Fruit fly (Drosophila melanogaster) whole organism, prepupa: ENCODE results near the gene Smr.
A peak's percentile ranks its signal among the peaks of the same experiment; 100 is the strongest.

Source experiments
- Blimp-1 ChIP-seq: fragments of 200-800 bp; sonication (Bioruptor generic); optimal IDR thresholded peaks from 3 replicates; lab custom pipeline; 2017; ENCODE audit warnings: missing biosample characterization, missing genetic modification characterization, mild to moderate bottlenecking, moderate library complexity, missing genetic modification reagents
- CG10631 ChIP-seq: fragments of 200-800 bp; sonication (Bioruptor generic); optimal IDR thresholded peaks from 2 replicates; lab custom pipeline; 2016; ENCODE audit warnings: missing biosample characterization, missing genetic modification characterization
- CG10669 ChIP-seq: fragments of 200-800 bp; sonication (Bioruptor generic); optimal IDR thresholded peaks from 3 replicates; lab custom pipeline; 2018; ENCODE audit warnings: missing biosample characterization, mild to moderate bottlenecking, missing genetic modification characterization, moderate library complexity
- CG11294 ChIP-seq: fragments of 200-800 bp; sonication (Bioruptor generic); IDR thresholded peaks from 2 replicates; pipeline ENCODE4 v1.3.6; 2022; ENCODE audit warnings: missing biosample characterization, missing genetic modification characterization
- CG15336 ChIP-seq: fragments of 200-800 bp; sonication (Bioruptor generic); IDR thresholded peaks from 2 replicates; pipeline ENCODE4 v1.3.6; 2022; ENCODE audit warnings: missing biosample characterization, missing genetic modification characterization
- CG1621 ChIP-seq: fragments of 200-800 bp; sonication (Bioruptor generic); optimal IDR thresholded peaks from 3 replicates; lab custom pipeline; 2018; ENCODE audit warnings: missing biosample characterization, mild to moderate bottlenecking, missing genetic modification characterization
- CG3032 ChIP-seq: fragments of 200-800 bp; optimal IDR thresholded peaks from 2 replicates; lab custom pipeline; 2019; ENCODE audit warnings: missing biosample characterization, mild to moderate bottlenecking, missing genetic modification characterization, moderate library complexity
- CG31627 ChIP-seq: fragments of 200-800 bp; sonication (Bioruptor generic); optimal IDR thresholded peaks from 3 replicates; lab custom pipeline; 2016; ENCODE audit warnings: missing biosample characterization, missing genetic modification characterization
- CG34406 ChIP-seq: fragments of 200-800 bp; sonication (Bioruptor generic); optimal IDR thresholded peaks from 3 replicates; lab custom pipeline; 2016; ENCODE audit warnings: missing biosample characterization, missing genetic modification characterization
- CG3919 ChIP-seq: fragments of 200-800 bp; sonication (Bioruptor generic); optimal IDR thresholded peaks from 3 replicates; lab custom pipeline; 2016; ENCODE audit warnings: missing biosample characterization, missing genetic modification characterization
- CG4318 ChIP-seq: fragments of 200-800 bp; sonication (Bioruptor generic); optimal IDR thresholded peaks from 3 replicates; lab custom pipeline; 2017; ENCODE audit warnings: missing biosample characterization, mild to moderate bottlenecking, missing genetic modification characterization
- CG6163 ChIP-seq: fragments of 200-800 bp; sonication (Bioruptor generic); IDR thresholded peaks from 3 replicates; pipeline ENCODE4 v1.3.6; 2022; ENCODE audit warnings: missing biosample characterization, missing genetic modification characterization
- CG6792 ChIP-seq: fragments of 200-800 bp; sonication (Bioruptor generic); optimal IDR thresholded peaks from 3 replicates; lab custom pipeline; 2016; ENCODE audit warnings: missing biosample characterization, missing genetic modification characterization
- CG6808 ChIP-seq: fragments of 200-800 bp; sonication (Bioruptor generic); optimal IDR thresholded peaks from 3 replicates; lab custom pipeline; 2017; ENCODE audit warnings: missing biosample characterization, missing genetic modification characterization, mild to moderate bottlenecking, moderate library complexity, missing genetic modification reagents
- CG6854 ChIP-seq: fragments of 200-800 bp; sonication (Bioruptor generic); optimal IDR thresholded peaks from 2 replicates; lab custom pipeline; 2017; ENCODE audit warnings: missing biosample characterization, mild to moderate bottlenecking, missing genetic modification characterization
- CG7368 ChIP-seq: fragments of 200-800 bp; sonication (Bioruptor generic); optimal IDR thresholded peaks from 3 replicates; lab custom pipeline; 2016; ENCODE audit warnings: missing biosample characterization, missing genetic modification characterization
- CG8119 ChIP-seq: fragments of 200-800 bp; sonication (Bioruptor generic); IDR thresholded peaks from 3 replicates; pipeline ENCODE4 v1.3.6; 2022; ENCODE audit warnings: missing biosample characterization, missing genetic modification characterization
- CG8319 ChIP-seq: fragments of 200-800 bp; sonication (Bioruptor generic); optimal IDR thresholded peaks from 3 replicates; lab custom pipeline; 2016; ENCODE audit warnings: missing biosample characterization, missing genetic modification characterization
- Eip75B ChIP-seq: fragments of 200-800 bp; sonication (Bioruptor generic); optimal IDR thresholded peaks from 3 replicates; lab custom pipeline; 2016; ENCODE audit warnings: missing biosample characterization, missing genetic modification characterization
- Eip93F ChIP-seq: fragments of 200-800 bp; sonication (Bioruptor generic); optimal IDR thresholded peaks from 2 replicates; lab custom pipeline; 2016; ENCODE audit warnings: missing biosample characterization, mild to moderate bottlenecking, missing genetic modification characterization
- Ets96B ChIP-seq: fragments of 200-800 bp; optimal IDR thresholded peaks from 2 replicates; lab custom pipeline; 2019; ENCODE audit warnings: missing biosample characterization, mild to moderate bottlenecking, missing genetic modification characterization, moderate library complexity
- Hr38 ChIP-seq: sonication (Bioruptor generic); optimal IDR thresholded peaks from 2 replicates; lab custom pipeline; 2016; ENCODE audit warnings: missing biosample characterization, missing genetic modification characterization
- Hr39 ChIP-seq: fragments of 200-800 bp; sonication (Bioruptor generic); optimal IDR thresholded peaks from 2 replicates; lab custom pipeline; 2016; ENCODE audit warnings: missing biosample characterization, missing genetic modification characterization
- Hr4 ChIP-seq: fragments of 200-800 bp; sonication (Bioruptor generic); optimal IDR thresholded peaks from 3 replicates; lab custom pipeline; 2016; ENCODE audit warnings: missing biosample characterization, missing genetic modification characterization
- Lpt ChIP-seq: fragments of 200-800 bp; sonication (Bioruptor generic); optimal IDR thresholded peaks from 3 replicates; lab custom pipeline; 2016; ENCODE audit warnings: missing biosample characterization, missing genetic modification characterization
- Met ChIP-seq: fragments of 200-800 bp; sonication (Bioruptor generic); optimal IDR thresholded peaks from 3 replicates; lab custom pipeline; 2016; ENCODE audit warnings: missing biosample characterization, missing genetic modification characterization
- OdsH ChIP-seq: fragments of 200-800 bp; sonication (Bioruptor generic); optimal IDR thresholded peaks from 3 replicates; lab custom pipeline; 2016; ENCODE audit warnings: missing biosample characterization, missing genetic modification characterization
- Sox14 ChIP-seq: fragments of 200-800 bp; sonication (Bioruptor generic); optimal IDR thresholded peaks from 3 replicates; lab custom pipeline; 2016; ENCODE audit warnings: missing biosample characterization, missing genetic modification characterization
- Sox15 ChIP-seq: fragments of 200-800 bp; sonication (Bioruptor generic); optimal IDR thresholded peaks from 3 replicates; lab custom pipeline; 2016; ENCODE audit warnings: missing biosample characterization, missing genetic modification characterization
- achi ChIP-seq: fragments of 200-800 bp; sonication (Bioruptor generic); optimal IDR thresholded peaks from 3 replicates; lab custom pipeline; 2016; ENCODE audit warnings: missing biosample characterization, missing genetic modification characterization
- acj6 ChIP-seq: fragments of 200-800 bp; sonication (Bioruptor generic); optimal IDR thresholded peaks from 3 replicates; lab custom pipeline; 2016; ENCODE audit warnings: missing biosample characterization, missing genetic modification characterization
- cyc ChIP-seq: fragments of 200-800 bp; sonication (Bioruptor generic); optimal IDR thresholded peaks from 3 replicates; lab custom pipeline; 2016; ENCODE audit warnings: missing biosample characterization, missing genetic modification characterization
- dsx ChIP-seq: fragments of 200-800 bp; optimal IDR thresholded peaks from 3 replicates; lab custom pipeline; 2019; ENCODE audit warnings: missing biosample characterization, mild to moderate bottlenecking, missing genetic modification characterization, moderate library complexity; ENCODE audit not compliant: poor library complexity, severe bottlenecking
- eg ChIP-seq: fragments of 200-800 bp; sonication (Bioruptor generic); IDR thresholded peaks from 3 replicates; pipeline ENCODE4 v1.3.6; 2022; ENCODE audit warnings: missing biosample characterization, missing genetic modification characterization
- esn ChIP-seq: fragments of 200-800 bp; sonication (Bioruptor generic); optimal IDR thresholded peaks from 2 replicates; lab custom pipeline; 2016; ENCODE audit warnings: missing biosample characterization, mild to moderate bottlenecking, missing genetic modification characterization, moderate library complexity
- fd59A ChIP-seq: fragments of 200-800 bp; sonication (Bioruptor generic); optimal IDR thresholded peaks from 2 replicates; lab custom pipeline; 2017; ENCODE audit warnings: missing biosample characterization, mild to moderate bottlenecking, missing genetic modification characterization, missing genetic modification reagents
- fd85E ChIP-seq: fragments of 200-800 bp; sonication (Bioruptor generic); optimal IDR thresholded peaks from 3 replicates; lab custom pipeline; 2016; ENCODE audit warnings: missing biosample characterization, missing genetic modification characterization
- net ChIP-seq: fragments of 200-800 bp; sonication (Bioruptor generic); optimal IDR thresholded peaks from 3 replicates; lab custom pipeline; 2016; ENCODE audit warnings: missing biosample characterization, missing genetic modification characterization
- pdm3 ChIP-seq: fragments of 200-800 bp; sonication (Bioruptor generic); optimal IDR thresholded peaks from 3 replicates; lab custom pipeline; 2016; ENCODE audit warnings: missing biosample characterization, missing genetic modification characterization
- spab ChIP-seq: fragments of 200-800 bp; sonication (Bioruptor generic); optimal IDR thresholded peaks from 2 replicates; lab custom pipeline; 2017; ENCODE audit warnings: missing biosample characterization, mild to moderate bottlenecking, missing genetic modification characterization, missing genetic modification reagents
- ss ChIP-seq, 2 experiments: fragments of 200-800 bp; sonication (Bioruptor generic); optimal IDR thresholded peaks; 2 replicates in 1 of 2; 3 replicates in 1 of 2; lab custom pipeline; 2017 to 2018; ENCODE audit warnings: mild to moderate bottlenecking in 2 of 2, missing biosample characterization in 2 of 2, missing genetic modification characterization in 2 of 2, moderate library complexity in 1 of 2
- topi ChIP-seq: fragments of 200-800 bp; sonication (Bioruptor generic); optimal IDR thresholded peaks from 3 replicates; lab custom pipeline; 2016; ENCODE audit warnings: missing biosample characterization, missing genetic modification characterization

The Smr gene

DNA sequence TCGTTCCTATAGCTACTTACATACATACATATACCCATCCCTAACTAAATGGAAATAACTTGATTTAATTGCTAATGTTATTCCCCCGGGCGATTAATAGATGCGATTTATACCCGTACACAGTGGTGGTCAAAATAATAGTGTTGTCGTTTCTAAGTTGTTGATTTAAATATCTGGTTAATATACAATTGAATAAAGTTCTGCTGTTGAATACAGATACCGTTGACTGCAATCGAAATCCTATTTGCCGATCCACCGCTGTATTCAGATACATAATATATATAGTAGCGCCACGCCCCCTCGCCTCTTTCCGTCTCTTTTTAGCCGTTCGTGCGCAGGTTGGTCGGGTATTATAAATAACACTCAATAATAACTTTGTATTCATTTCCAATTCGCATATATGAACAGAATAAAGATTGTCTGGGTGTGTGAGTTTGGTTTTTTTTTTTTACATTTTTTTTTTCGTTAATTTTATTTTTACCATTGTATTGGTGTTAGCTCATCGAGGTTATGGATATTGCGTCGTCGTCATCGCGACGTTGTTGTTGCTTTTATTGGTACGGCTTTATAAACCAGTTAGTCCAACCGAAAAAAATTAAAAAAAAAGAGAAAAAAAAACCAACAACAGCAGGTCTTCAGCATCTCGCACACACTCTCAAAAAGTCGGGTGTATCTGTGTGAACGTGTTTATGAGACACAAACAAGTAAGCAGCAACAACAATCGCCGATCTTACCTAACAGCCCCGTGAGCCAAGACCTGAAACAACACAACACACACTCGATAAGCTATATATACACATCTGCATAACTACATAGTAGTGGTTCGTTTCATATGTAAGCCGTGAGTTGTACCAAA is 69.9 kb downstream of the Smr start (continued):
- TF ChIP-seq pdm3 (GFP tag; lab: Kevin White, UChicago) = peak; percentile 29
- TF ChIP-seq Lpt (GFP tag; lab: Kevin White, UChicago) = peak; percentile 37
- TF ChIP-seq eg (GFP tag; lab: Robert Waterston, UW) = peak; percentile 44
- peak; percentile 76 for TF ChIP-seq dsx (GFP tag; lab: Kevin White, UChicago)
- peak; percentile 24 for TF ChIP-seq CG31627
- TF ChIP-seq Eip93F (GFP tag; lab: Kevin White, UChicago) = peak; percentile 45
- TF ChIP-seq Hr38 = no peak
- peak; percentile 30; the same call in 1 of the 2 replicates for TF ChIP-seq CG15336 (GFP tag; lab: Robert Waterston, UW)
- peak; percentile 57 for TF ChIP-seq Ets96B (tag; lab: Kevin White, UChicago)
- peak; percentile 16 for TF ChIP-seq Hr39
- no peak for TF ChIP-seq fd85E (GFP tag; lab: Kevin White, UChicago)
- TF ChIP-seq esn = peak; percentile 28
- TF ChIP-seq CG6792 = no peak
- TF ChIP-seq CG6808 (GFP tag; lab: Kevin White, UChicago) = peak; percentile 87
- TF ChIP-seq cyc (GFP tag; lab: Kevin White, UChicago) = no peak
- peak; percentile 76 for TF ChIP-seq CG6854 (GFP tag; lab: Kevin White, UChicago)
- no peak for TF ChIP-seq CG7368 (GFP tag; lab: Kevin White, UChicago)
- TF ChIP-seq Hr4 = peak; percentile 11
- peak; percentile 36 for TF ChIP-seq Eip75B (GFP tag; lab: Kevin White, UChicago)
- TF ChIP-seq achi (GFP tag; lab: Kevin White, UChicago) = peak; percentile 4

DNA sequence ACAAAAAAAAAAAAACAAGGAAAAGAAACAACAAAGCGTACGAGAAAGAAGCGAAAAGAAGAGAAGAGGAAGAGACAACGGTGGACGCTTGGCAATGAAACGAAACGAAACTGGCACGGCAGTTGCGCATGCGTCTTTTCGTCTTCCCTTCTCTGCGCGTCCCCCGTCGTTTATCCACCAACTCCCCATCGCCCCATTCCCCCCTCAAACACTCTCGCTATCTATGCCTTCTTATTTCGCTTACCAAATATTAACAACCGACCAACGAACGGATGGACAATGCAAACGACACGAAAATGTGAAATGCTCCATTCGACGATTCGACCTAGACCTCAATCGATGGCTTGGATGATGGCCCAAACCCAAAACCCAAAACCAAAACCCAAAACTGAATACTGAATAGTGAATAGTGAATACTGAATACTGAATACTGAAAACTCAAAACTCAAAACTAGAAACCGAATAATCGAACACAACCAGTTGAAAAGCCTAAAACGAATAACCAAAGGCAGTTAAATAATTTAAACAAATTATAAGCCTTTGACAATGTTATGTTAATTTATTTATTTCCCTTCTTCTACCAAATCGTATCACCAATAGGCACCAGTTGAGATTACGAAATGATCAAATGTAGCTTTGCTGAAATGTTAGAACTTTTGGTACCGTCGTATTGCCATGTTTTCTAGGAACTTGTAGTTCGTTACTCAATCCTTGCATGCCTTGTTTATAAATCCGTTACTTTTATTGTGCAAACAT is 71.7 kb downstream of the Smr start:
- TF ChIP-seq Blimp-1 (GFP tag; lab: Kevin White, UChicago) (peak; percentile 2), net (no peak), spab (no peak), eg (GFP tag; lab: Robert Waterston, UW) (no peak), Hr38 (no peak), fd59A (GFP tag; lab: Kevin White, UChicago) (no peak), CG3919 (GFP tag; lab: Kevin White, UChicago) (no peak), CG3032 (tag; lab: Kevin White, UChicago) (no peak), CG34406 (GFP tag; lab: Kevin White, UChicago) (no peak)

DNA sequence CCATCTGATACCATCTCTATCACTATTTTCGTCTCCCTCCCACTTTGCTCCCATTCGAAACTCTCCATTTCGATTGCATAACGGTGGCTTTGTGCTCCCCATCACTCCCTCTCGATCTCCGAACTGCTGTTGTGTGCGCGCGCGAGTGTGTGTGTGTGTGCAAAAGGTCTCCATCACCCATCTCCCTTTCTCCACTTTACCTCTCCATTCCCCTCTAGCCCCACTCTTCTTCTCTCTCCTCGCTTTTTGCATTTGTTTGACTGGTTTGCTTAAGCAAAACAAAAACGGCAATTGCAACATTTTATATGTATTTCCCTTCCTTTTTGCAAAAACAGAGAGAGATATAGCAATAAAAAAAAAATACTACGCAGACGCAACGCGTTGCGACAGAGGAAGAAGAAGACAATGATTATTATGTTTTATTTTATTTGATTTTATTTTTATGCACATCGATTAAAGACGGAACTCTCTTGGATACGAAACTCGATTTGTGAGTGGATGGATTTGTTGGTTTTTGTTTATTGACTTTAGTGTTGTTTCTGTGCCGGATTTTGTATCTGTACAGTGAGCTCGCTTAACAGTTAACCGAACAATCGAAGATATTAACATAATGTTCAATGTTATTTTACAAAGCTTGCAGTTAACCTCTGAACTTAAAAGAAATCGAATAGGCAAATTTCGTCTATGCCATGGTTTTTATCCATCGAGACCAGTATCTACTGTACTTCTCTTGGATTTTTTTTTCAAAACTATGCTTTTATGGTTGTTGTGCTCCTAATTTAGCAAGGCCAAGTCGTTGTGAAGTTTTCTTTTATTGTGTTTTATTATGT is 72.5 kb downstream of the Smr start:
- TF ChIP-seq OdsH (peak; percentile 81), fd85E (GFP tag; lab: Kevin White, UChicago) (no peak), CG4318 (GFP tag; lab: Kevin White, UChicago) (peak; percentile 45), CG6163 (GFP tag; lab: Robert Waterston, UW) (peak; percentile 60), CG8319 (GFP tag; lab: Kevin White, UChicago) (no peak), acj6 (GFP tag; lab: Kevin White, UChicago) (peak; percentile 72), topi (GFP tag; lab: Kevin White, UChicago) (peak; percentile 78), pdm3 (GFP tag; lab: Kevin White, UChicago) (peak; percentile 81), CG11294 (GFP tag; lab: Robert Waterston, UW) (peak; percentile 60), Lpt (GFP tag; lab: Kevin White, UChicago) (peak; percentile 40), CG1621 (tag; lab: Kevin White, UChicago) (peak; percentile 56), ss (GFP tag; optimal IDR thresholded peaks at IDR 0.05; lab: Kevin White, UChicago) (peak; percentile 74 to 87), CG8119 (GFP tag; lab: Robert Waterston, UW) (peak; percentile 66; the same call in 2 of the 3 replicates), fd59A (GFP tag; lab: Kevin White, UChicago) (peak; percentile 68), Met (GFP tag; lab: Kevin White, UChicago) (peak; percentile 80), esn (peak; percentile 70), Sox14 (peak; percentile 71), CG10669 (GFP tag; lab: Kevin White, UChicago) (peak; percentile 72), Eip93F (GFP tag; lab: Kevin White, UChicago) (peak; percentile 14), CG10631 (GFP tag; lab: Kevin White, UChicago) (peak; percentile 72), spab (peak; percentile 58), CG31627 (peak; percentile 74), Sox15 (peak; percentile 63)
